Worm (Caenorhabditis elegans): ENCODE measurements around the gene srg-9.

ce11 chrIII:6240528-6240927 is 16.0 kb downstream of the srg-9 start, which contains the start of gene T12A2.3:
- no peak for TF ChIP-seq aly-1 (tag; optimal IDR thresholded peaks at IDR 0.05)
- TF ChIP-seq ceh-13 (GFP tag; optimal IDR thresholded peaks at IDR 0.05): no peak
- TF ChIP-seq ama-1 (optimal IDR thresholded peaks at IDR 0.05): no peak
- no peak for TF ChIP-seq sea-1 (GFP tag; conservative IDR thresholded peaks at IDR 0.05)
- no peak for TF ChIP-seq hmbx-1 (tag; optimal IDR thresholded peaks at IDR 0.05)
- no peak for TF ChIP-seq B0310.2 (tag; optimal IDR thresholded peaks at IDR 0.05)
- no peak for TF ChIP-seq ceh-36 (tag; optimal IDR thresholded peaks at IDR 0.05)
- no peak for TF ChIP-seq flt-1 (GFP tag; IDR thresholded peaks at IDR 0.05)
- no peak for TF ChIP-seq tbx-11 (GFP tag; IDR thresholded peaks at IDR 0.05)
- TF ChIP-seq F13C5.2 (tag; optimal IDR thresholded peaks at IDR 0.05): no peak
- no peak for TF ChIP-seq tra-4 (tag; optimal IDR thresholded peaks at IDR 0.05)
- TF ChIP-seq pes-1 (GFP tag; IDR thresholded peaks at IDR 0.05): no peak
